Worm (Caenorhabditis elegans) whole organism, L2 larva: ENCODE data around the gene fipr-19.

Experiments used
- nhr-129 ChIP-seq: fragments of 150-350 bp; optimal IDR thresholded peaks from 2 replicates; lab custom pipeline; 2014; ENCODE audit warnings: missing biosample characterization, missing genetic modification characterization
- nhr-77 ChIP-seq: fragments of 150-350 bp; optimal IDR thresholded peaks from 2 replicates; lab custom pipeline; 2014; ENCODE audit warnings: missing biosample characterization, missing genetic modification characterization
- snpc-4 ChIP-seq: fragments of 150-350 bp; optimal IDR thresholded peaks from 2 replicates; lab custom pipeline; 2014; ENCODE audit warnings: missing biosample characterization, missing genetic modification characterization

ce11 chrIII:7484765-7485164 is 26.0 kb upstream of the fipr-19 start:
- TF ChIP-seq nhr-129 (tag; lab: Kevin White, UChicago) = no peak
- TF ChIP-seq nhr-77 (tag; lab: Kevin White, UChicago) = no peak
- TF ChIP-seq snpc-4 (tag; lab: Kevin White, UChicago) = no peak
